Worm (Caenorhabditis elegans) whole organism, L4 larva: ENCODE results near the gene C18D11.3.
"Not testable (repeated sequence)": the region's sequence is repeated elsewhere in the genome, so short reads cannot be mapped to it uniquely, and the experiment has no call there.

Experiments
- F26F4.8 ChIP-seq: fragments of 200-800 bp; sonication (Bioruptor generic); conservative IDR thresholded peaks from 2 replicates; pipeline ENCODE4 v1.3.6; 2022; ENCODE audit warnings: missing genetic modification characterization, missing compliant biosample characterization
- R02D3.7 ChIP-seq: fragments of 150-350 bp; sonication (generic microtip); optimal IDR thresholded peaks from 3 replicates; lab custom pipeline; 2014; ENCODE audit warnings: missing biosample characterization, missing genetic modification characterization
- T26A8.4 ChIP-seq: fragments of 200-800 bp; sonication (Bioruptor generic); IDR thresholded peaks from 2 replicates; pipeline ENCODE4 v1.3.6; 2022; ENCODE audit warnings: missing genetic modification characterization, missing compliant biosample characterization
- ZK546.5 ChIP-seq, 2 experiments: sonication (generic microtip); optimal IDR thresholded peaks; 2 replicates each; lab custom pipeline; 2017; ENCODE audit warnings: missing biosample characterization in 2 of 2, missing genetic modification characterization in 2 of 2
- aha-1 ChIP-seq: fragments of 150-350 bp; peaks from one replicate; lab custom pipeline; 2014; ENCODE audit warnings: missing biosample characterization, missing genetic modification characterization
- ama-1 ChIP-seq: fragments of 150-350 bp; optimal IDR thresholded peaks from 2 replicates; lab custom pipeline; 2014; ENCODE audit warnings: inconsistent platforms, mixed read lengths
- arid-1 ChIP-seq: fragments of 200-800 bp; sonication (Bioruptor generic); conservative IDR thresholded peaks from 2 replicates; pipeline ENCODE4 v1.3.6; 2022; ENCODE audit warnings: missing genetic modification reagents, missing genetic modification characterization, missing compliant biosample characterization
- ceh-28 ChIP-seq: fragments of 150-350 bp; optimal IDR thresholded peaks from 2 replicates; lab custom pipeline; 2014; ENCODE audit warnings: missing biosample characterization, missing genetic modification reagents, missing genetic modification characterization
- ceh-44 ChIP-seq: fragments of 200-800 bp; sonication (Bioruptor generic); IDR thresholded peaks from 2 replicates; pipeline ENCODE4 v1.3.6; 2022; ENCODE audit warnings: missing genetic modification reagents, missing genetic modification characterization, missing compliant biosample characterization
- ceh-82 ChIP-seq: sonication (generic microtip); optimal IDR thresholded peaks from 2 replicates; lab custom pipeline; 2017; ENCODE audit warnings: missing biosample characterization, missing genetic modification characterization
- ces-1 ChIP-seq: fragments of 150-350 bp; sonication (generic microtip); optimal IDR thresholded peaks from 4 replicates; lab custom pipeline; 2014; ENCODE audit warnings: missing biosample characterization, missing genetic modification reagents, missing genetic modification characterization
- daf-12 ChIP-seq: fragments of 150-350 bp; optimal IDR thresholded peaks from 2 replicates; lab custom pipeline; 2014; ENCODE audit warnings: missing biosample characterization, missing genetic modification reagents, missing genetic modification characterization
- daf-16 ChIP-seq, 3 experiments: sonication (generic microtip); optimal IDR thresholded peaks; 2 replicates each; lab custom pipeline; 2016 to 2017; ENCODE audit warnings: missing genetic modification characterization in 3 of 3, missing genetic modification reagents in 3 of 3, mild to moderate bottlenecking in 2 of 3, missing compliant biosample characterization in 2 of 3, missing biosample characterization in 1 of 3, moderate library complexity in 1 of 3
- dmd-9 ChIP-seq: fragments of 200-800 bp; sonication (Bioruptor generic); IDR thresholded peaks from 2 replicates; pipeline ENCODE4 v1.3.6; 2022; ENCODE audit warnings: missing genetic modification reagents, missing genetic modification characterization, missing compliant biosample characterization
- dpl-1 ChIP-seq: fragments of 150-350 bp; optimal IDR thresholded peaks from 2 replicates; lab custom pipeline; 2014; ENCODE audit warnings: missing biosample characterization, missing genetic modification reagents, missing genetic modification characterization
- dve-1 ChIP-seq: sonication (generic microtip); optimal IDR thresholded peaks from 2 replicates; lab custom pipeline; 2017; ENCODE audit warnings: antibody characterized with exemption, mild to moderate bottlenecking, missing genetic modification characterization, missing compliant biosample characterization; ENCODE audit not compliant: insufficient read depth
- hlh-30 ChIP-seq: sonication (generic microtip); optimal IDR thresholded peaks from 2 replicates; lab custom pipeline; 2017; ENCODE audit warnings: antibody characterized with exemption, mild to moderate bottlenecking, missing genetic modification characterization, missing compliant biosample characterization; ENCODE audit not compliant: insufficient read depth
- hmg-1.1 ChIP-seq: fragments of 200-800 bp; sonication (Bioruptor generic); IDR thresholded peaks from 2 replicates; pipeline ENCODE4 v1.3.6; 2022; ENCODE audit warnings: missing genetic modification reagents, missing genetic modification characterization, missing compliant biosample characterization
- jun-1 ChIP-seq: fragments of 150-350 bp; optimal IDR thresholded peaks from 2 replicates; lab custom pipeline; 2014; ENCODE audit warnings: missing biosample characterization, missing genetic modification reagents, missing genetic modification characterization
- lin-13 ChIP-seq: fragments of 150-350 bp; optimal IDR thresholded peaks from 2 replicates; lab custom pipeline; 2014; ENCODE audit warnings: missing biosample characterization, missing genetic modification reagents, missing genetic modification characterization
- lin-15B ChIP-seq: fragments of 150-350 bp; sonication (generic microtip); optimal IDR thresholded peaks from 3 replicates; lab custom pipeline; 2014; ENCODE audit warnings: missing biosample characterization, missing genetic modification characterization
- lin-38 ChIP-seq: fragments of 200-800 bp; sonication (Bioruptor generic); IDR thresholded peaks from 2 replicates; pipeline ENCODE4 v1.3.6; 2022; ENCODE audit warnings: missing genetic modification reagents, missing genetic modification characterization, missing compliant biosample characterization
- lsy-2 ChIP-seq, 2 experiments: fragments of 150-350 bp in 1 of 2; sonication (generic microtip) in 1 of 2; optimal IDR thresholded peaks; 2 replicates each; lab custom pipeline; 2014 to 2017; ENCODE audit warnings: missing biosample characterization in 2 of 2, missing genetic modification characterization in 2 of 2
- mdl-1 ChIP-seq, 2 experiments: fragments of 150-350 bp in 1 of 2; sonication (generic microtip) in 1 of 2; optimal IDR thresholded peaks; 2 replicates each; lab custom pipeline; 2014 to 2017; ENCODE audit warnings: missing biosample characterization in 2 of 2, missing genetic modification characterization in 2 of 2
- mep-1 ChIP-seq: fragments of 150-350 bp; sonication (generic microtip); optimal IDR thresholded peaks from 3 replicates; lab custom pipeline; 2014; ENCODE audit warnings: missing biosample characterization, missing genetic modification characterization
- mes-2 ChIP-seq: sonication (generic microtip); optimal IDR thresholded peaks from 2 replicates; lab custom pipeline; 2016; ENCODE audit warnings: missing genotype, mild to moderate bottlenecking, missing genetic modification characterization, missing compliant biosample characterization; ENCODE audit not compliant: poor library complexity, severe bottlenecking
- nhr-10 ChIP-seq: fragments of 150-350 bp; optimal IDR thresholded peaks from 2 replicates; lab custom pipeline; 2014; ENCODE audit warnings: missing biosample characterization, missing genetic modification characterization
- nhr-11 ChIP-seq: fragments of 150-350 bp; optimal IDR thresholded peaks from 2 replicates; lab custom pipeline; 2014; ENCODE audit warnings: missing biosample characterization, missing genetic modification characterization
- nhr-42 ChIP-seq: fragments of 200-800 bp; sonication (Bioruptor generic); IDR thresholded peaks from 2 replicates; pipeline ENCODE4 v1.3.6; 2022; ENCODE audit warnings: missing genetic modification characterization, missing compliant biosample characterization
- nhr-76 ChIP-seq: fragments of 150-350 bp; optimal IDR thresholded peaks from 2 replicates; lab custom pipeline; 2014; ENCODE audit warnings: missing biosample characterization, missing genetic modification characterization
- nhr-77 ChIP-seq: fragments of 150-350 bp; optimal IDR thresholded peaks from 2 replicates; lab custom pipeline; 2014; ENCODE audit warnings: missing biosample characterization, missing genetic modification characterization
- set-16 ChIP-seq: fragments of 200-800 bp; sonication (Bioruptor generic); IDR thresholded peaks from 2 replicates; pipeline ENCODE4 v1.3.6; 2022; ENCODE audit warnings: missing genetic modification reagents, missing genetic modification characterization, missing compliant biosample characterization
- tra-1 ChIP-seq: fragments of 200-800 bp; sonication (Bioruptor generic); IDR thresholded peaks from 2 replicates; pipeline ENCODE4 v1.3.6; 2022; ENCODE audit warnings: missing genetic modification reagents, missing genetic modification characterization, missing compliant biosample characterization
- unc-62 ChIP-seq, 3 experiments: fragments of 150-350 bp in 1 of 3; sonication (generic microtip); optimal IDR thresholded peaks in 2 of 3; peaks in 1 of 3; 1 replicate in 1 of 3; 2 replicates in 2 of 3; lab custom pipeline; 2014 to 2017; ENCODE audit warnings: missing biosample characterization in 3 of 3, missing genetic modification characterization in 3 of 3, missing genetic modification reagents in 3 of 3, missing genotype in 1 of 3

C18D11.3 gene

DNA sequence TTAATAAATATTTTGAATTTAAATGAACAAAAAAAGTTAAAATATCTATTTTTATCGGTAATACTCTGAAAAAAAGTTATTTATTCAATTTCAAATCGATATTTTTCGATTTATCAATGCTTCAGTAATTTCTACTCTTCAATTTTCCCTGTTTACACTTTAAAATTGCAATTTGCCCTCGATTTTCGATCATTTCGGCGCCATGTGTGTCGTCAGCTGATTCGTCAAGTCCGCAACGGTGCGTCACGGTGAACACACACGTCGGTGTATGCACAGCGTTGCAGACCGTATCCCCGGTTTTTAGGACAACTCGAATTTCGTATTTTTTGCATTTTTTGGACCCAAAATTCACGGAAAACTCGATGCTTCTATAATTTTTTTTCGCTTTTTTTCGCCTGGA, at the start of gene C18D11.3 (continued):
- peak; percentile 83 for TF ChIP-seq nhr-11 (tag; lab: Kevin White, UChicago)
- TF ChIP-seq set-16 (GFP tag; lab: Robert Waterston, UW), result no peak
- TF ChIP-seq nhr-10 (tag; lab: Kevin White, UChicago), result no peak
- TF ChIP-seq ZK546.5 (tag; optimal IDR thresholded peaks at IDR 0.05; lab: Kevin White, UChicago), result no peak

DNA sequence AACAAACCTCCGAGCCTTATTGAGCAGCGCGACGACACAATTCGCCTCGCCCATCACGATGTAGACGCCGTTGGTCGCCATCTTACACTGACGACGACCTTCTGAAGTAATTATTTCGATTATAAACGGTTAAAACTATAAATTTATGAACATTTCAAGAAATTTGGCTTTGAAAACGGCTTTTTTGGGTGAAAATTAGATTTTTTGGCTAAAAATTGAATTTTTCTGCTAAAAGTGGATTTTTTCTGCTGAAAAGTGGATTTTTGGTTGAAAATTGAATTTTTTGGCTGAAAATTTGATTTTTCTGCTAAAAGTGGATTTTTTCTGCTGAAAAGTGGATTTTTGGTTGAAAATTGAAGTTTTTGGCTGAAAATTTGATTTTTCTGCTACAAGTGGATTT, 49.7 kb upstream of the C18D11.3 start, which contains the start of gene gbf-1:
Gene gbf-1, minus strand, starts transcription at position 101 of the 400 bp plus-strand sequence.
- TF ChIP-seq nhr-77 (tag; lab: Kevin White, UChicago); dpl-1 (GFP tag; lab: Kevin White, UChicago); tra-1: not testable (repeated sequence)

DNA sequence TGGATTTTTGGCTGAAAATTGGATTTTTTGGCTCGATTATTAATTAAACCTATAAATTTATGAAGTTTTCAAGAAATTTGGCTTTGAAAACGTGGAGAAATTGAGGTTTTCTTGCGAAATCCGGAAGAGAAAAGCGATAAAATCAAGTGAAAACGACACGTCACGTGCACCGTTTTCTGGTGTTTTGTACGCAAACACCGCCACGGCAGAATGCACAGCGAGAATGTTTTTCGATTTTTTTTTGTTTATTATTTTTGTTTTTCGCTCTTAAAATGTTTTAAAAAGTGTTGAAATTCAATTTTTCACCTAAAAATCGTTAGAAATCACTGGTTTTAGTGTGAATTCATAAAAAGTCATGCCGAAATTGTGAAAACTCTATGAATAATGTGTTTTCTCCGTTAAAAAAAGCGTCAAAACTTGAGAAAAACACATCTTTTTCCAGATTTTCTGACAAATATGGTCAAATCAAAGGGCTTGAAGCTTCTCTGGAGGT, 48.7 kb upstream of the C18D11.3 start, which contains the start of gene immp-1:
Gene immp-1, plus strand, starts transcription at position 443 of the 493 bp plus-strand sequence.
- peak; percentile 97 for TF ChIP-seq hlh-30 (tag; lab: Kevin White, UChicago)
- peak; percentile 53; the same call in 1 of the 2 replicates for TF ChIP-seq hmg-1.1 (GFP tag; lab: Robert Waterston, UW)
- TF ChIP-seq lin-38 (GFP tag; lab: Robert Waterston, UW), result peak; percentile 53
- peak; percentile 28; the same call in 1 of the 2 replicates for TF ChIP-seq T26A8.4
- TF ChIP-seq daf-16 (GFP tag; optimal IDR thresholded peaks at IDR 0.05; lab: Kevin White, UChicago), result no peak
- TF ChIP-seq daf-16 (tag; optimal IDR thresholded peaks at IDR 0.05; lab: Kevin White, UChicago), result peak; percentile 51
- peak; percentile 72 for TF ChIP-seq mes-2 (tag; lab: Kevin White, UChicago)
- no peak for TF ChIP-seq ama-1
- peak in 1 of 2 experiments; percentile 49 for TF ChIP-seq mdl-1 (tag; optimal IDR thresholded peaks at IDR 0.05; lab: Kevin White, UChicago)
- no peak for TF ChIP-seq dmd-9
- peak; percentile 29 for TF ChIP-seq dve-1 (tag; lab: Kevin White, UChicago)
- TF ChIP-seq jun-1 (tag; lab: Kevin White, UChicago), result no peak
- TF ChIP-seq lsy-2 (tag; optimal IDR thresholded peaks at IDR 0.05; lab: Kevin White, UChicago), result peak in 1 of 2 experiments; percentile 64
- peak; percentile 52 for TF ChIP-seq dpl-1 (GFP tag; lab: Kevin White, UChicago)
- TF ChIP-seq, all 104 proteins: peak for 10

DNA sequence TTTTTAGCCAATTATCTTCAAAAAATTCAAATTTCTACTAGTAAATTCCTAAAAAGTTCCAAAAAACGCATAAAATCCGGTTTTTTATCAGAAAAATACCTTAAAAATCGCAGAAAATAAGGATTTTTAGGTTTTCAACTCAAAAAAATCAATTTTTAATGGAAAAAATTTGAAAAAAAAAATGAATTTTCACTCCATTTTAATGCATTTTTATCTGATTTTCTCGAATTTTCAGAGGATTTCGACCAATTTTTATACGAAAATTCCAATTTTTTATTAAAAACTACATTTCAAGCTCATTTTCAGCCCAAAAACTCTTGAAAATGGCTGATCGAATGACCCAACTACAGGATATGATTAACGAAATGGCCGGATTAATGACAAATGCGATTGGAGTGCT, 45.9 kb upstream of the C18D11.3 start, which contains the start of gene mdt-21:
Gene mdt-21, plus strand, starts transcription at position 301 of the 400 bp plus-strand sequence.
- TF ChIP-seq hlh-30 (tag; lab: Kevin White, UChicago) (no peak), R02D3.7 (tag; lab: Kevin White, UChicago) (no peak), nhr-42 (GFP tag; lab: Robert Waterston, UW) (no peak), nhr-76 (tag; lab: Kevin White, UChicago) (no peak), ceh-82 (tag; lab: Kevin White, UChicago) (no peak), aha-1 (tag; lab: Kevin White, UChicago) (peak; percentile 52)

DNA sequence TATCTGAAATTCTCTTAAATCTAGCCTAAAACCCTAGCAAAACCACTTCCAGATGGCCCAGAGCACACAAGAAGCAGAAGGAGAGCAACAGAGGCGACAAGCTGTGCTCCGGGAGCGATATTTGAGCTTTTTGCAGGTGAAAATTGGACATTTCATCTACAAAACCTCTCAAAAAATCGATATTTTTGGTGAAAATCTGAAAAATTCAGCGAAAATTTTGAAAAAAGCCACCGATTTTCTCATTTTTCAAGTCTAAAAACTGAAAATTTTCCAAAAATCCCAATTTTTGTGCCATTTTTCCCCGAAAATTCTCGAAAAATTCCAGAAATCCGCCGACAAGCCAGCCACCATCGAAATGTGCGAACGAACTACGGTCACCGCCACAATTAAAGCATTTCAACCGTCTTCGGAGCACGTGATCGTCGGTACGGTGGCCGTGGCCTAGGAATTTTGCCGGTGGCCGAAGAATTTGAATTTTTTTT, 43.0 kb upstream of the C18D11.3 start, which contains the start of gene C24H11.5:
Gene C24H11.5, plus strand, starts transcription at position 51 of the 482 bp plus-strand sequence.
- TF ChIP-seq ceh-44 (GFP tag; lab: Robert Waterston, UW) (no peak), F26F4.8 (no peak), mes-2 (tag; lab: Kevin White, UChicago) (peak; percentile 26), ceh-28 (tag; lab: Kevin White, UChicago) (no peak), arid-1 (GFP tag; lab: Robert Waterston, UW) (no peak), daf-12 (tag; lab: Kevin White, UChicago) (no peak), lin-13 (no peak), unc-62 (GFP tag; optimal IDR thresholded peaks at IDR 0.05 in 1 of 2; lab: Kevin White, UChicago) (peak in 1 of 2 experiments; percentile 77), unc-62 (tag; optimal IDR thresholded peaks at IDR 0.05; lab: Kevin White, UChicago) (no peak), mep-1 (no peak), lin-15B (tag; lab: Kevin White, UChicago) (no peak), ces-1 (GFP tag; lab: Kevin White, UChicago) (no peak)
- TF ChIP-seq, all 104 proteins: peak for 2
